Fruit fly (Drosophila melanogaster) whole organism, embryonic: ENCODE results near the gene CG34461.

Source experiments
- Ada2b ChIP-seq: fragments of 200-800 bp; sonication (Bioruptor generic); IDR thresholded peaks from 2 replicates; pipeline ENCODE4 v1.3.6; 2022; ENCODE audit warnings: missing biosample characterization, missing genetic modification characterization
- CG10267 ChIP-seq: fragments of 200-800 bp; sonication (Bioruptor generic); optimal IDR thresholded peaks from 2 replicates; lab custom pipeline; 2018; ENCODE audit warnings: missing biosample characterization, mild to moderate bottlenecking, missing genetic modification characterization, moderate library complexity
- CG10959 ChIP-seq: fragments of 200-800 bp; sonication (Bioruptor generic); IDR thresholded peaks from 2 replicates; pipeline ENCODE4 v1.3.6; 2022; ENCODE audit warnings: missing biosample characterization, missing genetic modification characterization
- CG12104 ChIP-seq: fragments of 200-800 bp; sonication (Bioruptor generic); optimal IDR thresholded peaks from 3 replicates; lab custom pipeline; 2016; ENCODE audit warnings: missing biosample characterization, missing genetic modification characterization
- CG12769 ChIP-seq: fragments of 200-800 bp; sonication (Bioruptor generic); optimal IDR thresholded peaks from 2 replicates; lab custom pipeline; 2019; ENCODE audit warnings: missing biosample characterization, mild to moderate bottlenecking, missing genetic modification characterization, moderate library complexity
- CG13287 ChIP-seq: fragments of 200-800 bp; sonication (Bioruptor generic); IDR thresholded peaks from 2 replicates; pipeline ENCODE4 v1.3.6; 2022; ENCODE audit warnings: missing biosample characterization, missing genetic modification characterization; ENCODE audit not compliant: partially characterized antibody
- CG14014 ChIP-seq: fragments of 200-800 bp; sonication (Bioruptor generic); IDR thresholded peaks from 2 replicates; pipeline ENCODE4 v1.3.6; 2022; ENCODE audit warnings: missing biosample characterization, missing genetic modification characterization
- CG14667 ChIP-seq: fragments of 200-800 bp; sonication (Bioruptor generic); IDR thresholded peaks from 2 replicates; pipeline ENCODE4 v1.3.6; 2022; ENCODE audit warnings: missing biosample characterization, missing genetic modification characterization
- CG14860 ChIP-seq: fragments of 200-800 bp; sonication (Bioruptor generic); IDR thresholded peaks from 3 replicates; pipeline ENCODE4 v1.3.6; 2022; ENCODE audit warnings: missing biosample characterization, missing genetic modification characterization; ENCODE audit not compliant: partially characterized antibody
- CG14965 ChIP-seq: fragments of 200-800 bp; sonication (Bioruptor generic); optimal IDR thresholded peaks from 2 replicates; lab custom pipeline; 2016; ENCODE audit warnings: missing biosample characterization, missing genetic modification characterization, borderline replicate concordance
- CG16863 ChIP-seq: fragments of 200-800 bp; sonication (Bioruptor generic); optimal IDR thresholded peaks from 3 replicates; lab custom pipeline; 2016; ENCODE audit warnings: missing biosample characterization, missing genetic modification characterization
- CG17359 ChIP-seq: fragments of 200-800 bp; sonication (Bioruptor generic); optimal IDR thresholded peaks from 3 replicates; lab custom pipeline; 2018; ENCODE audit warnings: missing biosample characterization, mild to moderate bottlenecking, missing genetic modification characterization, moderate library complexity
- CG17385 ChIP-seq: fragments of 200-800 bp; sonication (Bioruptor generic); optimal IDR thresholded peaks from 3 replicates; lab custom pipeline; 2018; ENCODE audit warnings: missing biosample characterization, mild to moderate bottlenecking, missing genetic modification characterization
- CG17912 ChIP-seq: fragments of 200-800 bp; sonication (Bioruptor generic); optimal IDR thresholded peaks from 2 replicates; lab custom pipeline; 2018; ENCODE audit warnings: missing biosample characterization, mild to moderate bottlenecking, missing genetic modification characterization
- CG18476 ChIP-seq: fragments of 200-800 bp; sonication (Bioruptor generic); optimal IDR thresholded peaks from 2 replicates; lab custom pipeline; 2016; ENCODE audit warnings: missing biosample characterization, mild to moderate bottlenecking, missing genetic modification characterization
- CG31388 ChIP-seq: fragments of 200-800 bp; sonication (Bioruptor generic); optimal IDR thresholded peaks from 2 replicates; lab custom pipeline; 2016; ENCODE audit warnings: missing biosample characterization, missing genetic modification characterization
- CG31441 ChIP-seq: fragments of 200-800 bp; sonication (Bioruptor generic); IDR thresholded peaks from 2 replicates; pipeline ENCODE4 v1.3.6; 2022; ENCODE audit warnings: missing biosample characterization, missing genetic modification characterization
- CG33213 ChIP-seq: fragments of 200-800 bp; sonication (Bioruptor generic); optimal IDR thresholded peaks from 3 replicates; lab custom pipeline; 2016; ENCODE audit warnings: missing biosample characterization, missing genetic modification characterization
- CG42726 ChIP-seq: fragments of 200-800 bp; sonication (Bioruptor generic); IDR thresholded peaks from 2 replicates; pipeline ENCODE4 v1.3.6; 2022; ENCODE audit warnings: missing biosample characterization, missing genetic modification characterization; ENCODE audit not compliant: partially characterized antibody
- CG4404 ChIP-seq: fragments of 200-800 bp; sonication (Bioruptor generic); IDR thresholded peaks from 2 replicates; pipeline ENCODE4 v1.3.6; 2022; ENCODE audit warnings: missing biosample characterization, missing genetic modification characterization
- CG4820 ChIP-seq: fragments of 200-800 bp; sonication (Bioruptor generic); optimal IDR thresholded peaks from 3 replicates; lab custom pipeline; 2016; ENCODE audit warnings: missing biosample characterization, missing genetic modification characterization
- CG7372 ChIP-seq: fragments of 200-800 bp; sonication (Bioruptor generic); IDR thresholded peaks from 2 replicates; pipeline ENCODE4 v1.3.6; 2022; ENCODE audit warnings: missing biosample characterization, missing genetic modification characterization
- CG7556 ChIP-seq: fragments of 200-800 bp; sonication (Bioruptor generic); optimal IDR thresholded peaks from 2 replicates; lab custom pipeline; 2017; ENCODE audit warnings: missing biosample characterization, mild to moderate bottlenecking, missing genetic modification characterization
- CG9876 ChIP-seq: fragments of 200-800 bp; sonication (Bioruptor generic); optimal IDR thresholded peaks from 2 replicates; lab custom pipeline; 2016; ENCODE audit warnings: missing biosample characterization, missing genetic modification characterization
- Dbx ChIP-seq: fragments of 200-800 bp; sonication (Bioruptor generic); IDR thresholded peaks from 3 replicates; pipeline ENCODE4 v1.3.6; 2022; ENCODE audit warnings: missing biosample characterization, missing genetic modification characterization
- Doc2 ChIP-seq: fragments of 200-800 bp; sonication (Bioruptor generic); IDR thresholded peaks from 2 replicates; pipeline ENCODE4 v1.3.6; 2022; ENCODE audit warnings: missing biosample characterization, missing genetic modification characterization
- Fer3 ChIP-seq: fragments of 200-800 bp; sonication (Bioruptor generic); optimal IDR thresholded peaks from 2 replicates; lab custom pipeline; 2018; ENCODE audit warnings: missing biosample characterization, mild to moderate bottlenecking, missing genetic modification characterization, moderate library complexity
- H2.0 ChIP-seq: fragments of 200-800 bp; sonication (Bioruptor generic); IDR thresholded peaks from 2 replicates; pipeline ENCODE4 v1.3.6; 2022; ENCODE audit warnings: missing biosample characterization, missing genetic modification characterization
- Mes4 ChIP-seq: fragments of 200-800 bp; sonication (Bioruptor generic); optimal IDR thresholded peaks from 2 replicates; lab custom pipeline; 2016; ENCODE audit warnings: missing biosample characterization, missing genetic modification characterization
- NC2β ChIP-seq: fragments of 200-800 bp; sonication (Bioruptor generic); optimal IDR thresholded peaks from 2 replicates; lab custom pipeline; 2016; ENCODE audit warnings: missing biosample characterization, missing genetic modification characterization
- Optix ChIP-seq: fragments of 200-800 bp; sonication (Bioruptor generic); IDR thresholded peaks from 3 replicates; pipeline ENCODE4 v1.3.6; 2022; ENCODE audit warnings: missing biosample characterization, missing genetic modification characterization
- Tbp ChIP-seq: fragments of >200 bp; optimal IDR thresholded peaks from 2 replicates; lab custom pipeline; 2018; ENCODE audit warnings: missing biosample characterization, missing genetic modification characterization
- Trl ChIP-seq, 3 experiments: fragments of >200 bp in 2 of 3; fragments of 200-800 bp in 1 of 3; sonication (Bioruptor generic) in 1 of 3; optimal IDR thresholded peaks; 2 replicates in 1 of 3; 3 replicates in 2 of 3; lab custom pipeline; 2016 to 2017; ENCODE audit warnings: missing biosample characterization in 1 of 3, missing genetic modification characterization in 1 of 3
- abd-A ChIP-seq: fragments of 200-800 bp; sonication (Bioruptor generic); optimal IDR thresholded peaks from 3 replicates; lab custom pipeline; 2019; ENCODE audit warnings: missing biosample characterization, mild to moderate bottlenecking, missing genetic modification characterization, moderate library complexity
- dmrt99B ChIP-seq: fragments of 200-800 bp; sonication (Bioruptor generic); optimal IDR thresholded peaks from 2 replicates; lab custom pipeline; 2018; ENCODE audit warnings: missing biosample characterization, mild to moderate bottlenecking, missing genetic modification characterization, moderate library complexity
- fru ChIP-seq: fragments of >200 bp; optimal IDR thresholded peaks from 2 replicates; lab custom pipeline; 2017
- grau ChIP-seq: fragments of 200-800 bp; optimal IDR thresholded peaks from 3 replicates; lab custom pipeline; 2019; ENCODE audit warnings: missing biosample characterization, mild to moderate bottlenecking, missing genetic modification characterization, moderate library complexity
- jigr1 ChIP-seq: fragments of 200-800 bp; sonication (Bioruptor generic); IDR thresholded peaks from 3 replicates; pipeline ENCODE4 v1.3.6; 2022; ENCODE audit warnings: missing biosample characterization, missing genetic modification characterization
- jing ChIP-seq: fragments of 200-800 bp; sonication (Bioruptor generic); optimal IDR thresholded peaks from 2 replicates; lab custom pipeline; 2018; ENCODE audit warnings: missing biosample characterization, mild to moderate bottlenecking, missing genetic modification characterization
- jumu ChIP-seq: fragments of 200-800 bp; sonication (Bioruptor generic); optimal IDR thresholded peaks from 3 replicates; lab custom pipeline; 2016; ENCODE audit warnings: missing biosample characterization, missing genetic modification characterization
- kah ChIP-seq: fragments of 200-800 bp; sonication (Bioruptor generic); optimal IDR thresholded peaks from 2 replicates; lab custom pipeline; 2018; ENCODE audit warnings: missing biosample characterization, mild to moderate bottlenecking, missing genetic modification characterization
- lmd ChIP-seq: fragments of 200-800 bp; sonication (Bioruptor generic); IDR thresholded peaks from 2 replicates; pipeline ENCODE4 v1.3.6; 2022; ENCODE audit warnings: missing biosample characterization, missing genetic modification characterization
- lov ChIP-seq, 2 experiments: fragments of 200-800 bp in 1 of 2; fragments of >200 bp in 1 of 2; sonication (Bioruptor generic) in 1 of 2; IDR thresholded peaks in 1 of 2; optimal IDR thresholded peaks in 1 of 2; 2 replicates in 1 of 2; 3 replicates in 1 of 2; pipeline versions ENCODE4 v1.3.6 to Lab custom; 2017 to 2022; ENCODE audit warnings: missing biosample characterization in 1 of 2, missing genetic modification characterization in 1 of 2
- maf-S ChIP-seq: fragments of 200-800 bp; sonication (Bioruptor generic); optimal IDR thresholded peaks from 2 replicates; lab custom pipeline; 2016; ENCODE audit warnings: missing biosample characterization, missing genetic modification characterization
- pan ChIP-seq, 4 experiments: fragments of >200 bp in 3 of 4; fragments of 200-800 bp in 1 of 4; sonication (Bioruptor generic) in 1 of 4; optimal IDR thresholded peaks in 3 of 4; IDR thresholded peaks in 1 of 4; 2 replicates each; pipeline versions ENCODE4 v1.3.6 to Lab custom; 2017 to 2022; ENCODE audit warnings: missing biosample characterization in 2 of 4, missing genetic modification characterization in 2 of 4, mixed read lengths in 1 of 4
- shn ChIP-seq: fragments of 200-800 bp; sonication (Bioruptor generic); optimal IDR thresholded peaks from 3 replicates; lab custom pipeline; 2016; ENCODE audit warnings: missing biosample characterization, missing genetic modification characterization
- ttk ChIP-seq: fragments of 200-800 bp; sonication (Bioruptor generic); IDR thresholded peaks from 2 replicates; pipeline ENCODE4 v2.1.2; 2022; ENCODE audit warnings: missing biosample characterization, missing genetic modification characterization
- zen2 ChIP-seq: fragments of 200-800 bp; sonication (Bioruptor generic); IDR thresholded peaks from 3 replicates; pipeline ENCODE4 v1.3.6; 2022; ENCODE audit warnings: missing biosample characterization, missing genetic modification characterization; ENCODE audit not compliant: partially characterized antibody

CG34461 gene

DNA sequence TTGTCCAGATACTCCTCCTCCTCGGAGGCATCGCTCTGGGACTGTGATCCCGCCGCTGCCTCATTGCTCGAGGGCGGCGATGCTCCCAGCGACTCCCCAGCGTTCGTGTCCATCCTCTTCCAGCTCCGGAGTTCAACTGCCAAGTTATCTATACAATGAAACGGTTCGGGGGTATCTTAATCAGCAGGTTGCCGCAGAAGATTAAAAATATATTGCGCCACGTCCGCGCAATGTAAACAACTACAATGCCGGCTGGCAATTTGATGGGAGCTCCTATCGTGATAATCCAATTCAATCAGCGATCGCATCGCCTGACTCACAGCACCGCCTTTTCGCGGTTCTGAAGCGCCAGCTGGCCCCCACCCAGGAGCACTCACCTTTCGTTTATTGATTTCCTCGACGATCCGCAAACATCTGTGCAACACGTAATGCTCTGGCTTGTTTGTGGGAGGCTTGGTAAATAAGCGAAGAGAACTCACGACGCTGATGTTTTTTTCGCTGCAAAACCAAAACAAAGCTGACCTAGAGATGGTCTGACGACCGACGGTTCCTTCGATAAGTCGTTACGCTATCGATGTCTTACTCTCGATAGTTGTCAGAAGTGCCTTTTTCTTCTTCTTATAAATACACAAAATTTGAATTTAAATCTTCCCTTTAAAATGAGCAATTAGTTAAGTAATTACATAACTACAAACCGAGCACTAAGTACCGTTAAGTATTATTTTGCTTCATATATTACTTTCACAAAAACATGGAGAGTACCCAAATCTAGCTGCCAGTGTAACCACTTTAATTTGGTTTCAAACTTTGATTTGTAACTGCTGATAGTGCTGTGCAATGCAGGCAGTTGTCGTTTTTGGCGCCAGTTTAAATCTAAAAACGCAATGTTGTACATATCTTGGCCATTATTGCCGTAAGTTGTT, 36.1 kb upstream of the CG34461 start, which contains the start of gene cert (continued):
- TF ChIP-seq ttk (no peak), kah (GFP tag; lab: Kevin White, UChicago) (peak; percentile 94), CG17359 (tag; lab: Kevin White, UChicago) (no peak), Doc2 (GFP tag; lab: Robert Waterston, UW) (no peak), CG7556 (GFP tag; lab: Kevin White, UChicago) (no peak), CG10267 (tag; lab: Kevin White, UChicago) (peak; percentile 92), jumu (GFP tag; lab: Kevin White, UChicago) (no peak), Dbx (GFP tag; lab: Robert Waterston, UW) (peak; percentile 36; the same call in 1 of the 3 replicates), CG13287 (peak; percentile 94), zen2 (GFP tag; lab: Robert Waterston, UW) (peak; percentile 66), lov (optimal IDR thresholded peaks at IDR 0.05; lab: Kevin White, UChicago) (no peak), lov (GFP tag; IDR thresholded peaks at IDR 0.05; lab: Robert Waterston, UW) (no peak), CG16863 (GFP tag; lab: Kevin White, UChicago) (no peak), CG9876 (GFP tag; lab: Kevin White, UChicago) (no peak), CG4404 (no peak), H2.0 (no peak), NC2β (GFP tag; lab: Kevin White, UChicago) (peak; percentile 33), CG42726 (GFP tag; lab: Robert Waterston, UW) (peak; percentile 80; the same call in 1 of the 2 replicates), jigr1 (no peak), CG12104 (GFP tag; lab: Kevin White, UChicago) (peak; percentile 10), fru (lab: Kevin White, UChicago) (no peak), CG31441 (GFP tag; lab: Robert Waterston, UW) (no peak), Mes4 (GFP tag; lab: Kevin White, UChicago) (no peak), CG7372 (GFP tag; lab: Robert Waterston, UW) (no peak), CG14965 (GFP tag; lab: Kevin White, UChicago) (no peak), CG14667 (no peak), dmrt99B (no peak), lmd (GFP tag; lab: Robert Waterston, UW) (no peak), Ada2b (no peak), CG31388 (no peak), Optix (no peak), CG12769 (peak; percentile 24), grau (tag; lab: Kevin White, UChicago) (peak; percentile 29), CG4820 (no peak), CG18476 (GFP tag; lab: Kevin White, UChicago) (no peak), CG33213 (GFP tag; lab: Kevin White, UChicago) (peak; percentile 17), CG17385 (GFP tag; lab: Kevin White, UChicago) (peak; percentile 96), abd-A (tag; lab: Kevin White, UChicago) (no peak), pan (optimal IDR thresholded peaks at IDR 0.05; lab: Kevin White, UChicago) (no peak), pan (GFP tag; optimal IDR thresholded peaks at IDR 0.05 in 1 of 2, IDR thresholded peaks at IDR 0.05 in 1 of 2) (no peak), jing (no peak), CG10959 (GFP tag; lab: Robert Waterston, UW) (no peak), Tbp (GFP tag; lab: Kevin White, UChicago) (no peak), shn (GFP tag; lab: Kevin White, UChicago) (peak; percentile 29), Trl (optimal IDR thresholded peaks at IDR 0.05; lab: Kevin White, UChicago) (no peak), Trl (GFP tag; optimal IDR thresholded peaks at IDR 0.05; lab: Kevin White, UChicago) (peak; percentile 4), Fer3 (tag; lab: Kevin White, UChicago) (no peak), CG14014 (no peak), maf-S (GFP tag; lab: Kevin White, UChicago) (peak; percentile 12), CG14860 (GFP tag; lab: Robert Waterston, UW) (peak; percentile 88), CG17912 (GFP tag; lab: Kevin White, UChicago) (no peak)
